Worm (Caenorhabditis elegans) whole organism, L1 larva: Measurements from ENCODE around the gene Y53F4B.23.

Source experiments
- blmp-1 ChIP-seq: fragments of 150-350 bp; optimal IDR thresholded peaks from 2 replicates; lab custom pipeline; 2014; ENCODE audit warnings: missing biosample characterization, missing genetic modification characterization
- fkh-10 ChIP-seq: sonication (generic microtip); optimal IDR thresholded peaks from 2 replicates; lab custom pipeline; 2017; ENCODE audit warnings: missing biosample characterization, missing genetic modification reagents, missing genetic modification characterization
- fkh-8 ChIP-seq: sonication (generic microtip); optimal IDR thresholded peaks from 2 replicates; lab custom pipeline; 2016; ENCODE audit warnings: mild to moderate bottlenecking, missing genetic modification characterization, missing compliant biosample characterization
- hlh-17 ChIP-seq: fragments of 200-800 bp; sonication (Bioruptor generic); optimal IDR thresholded peaks from 2 replicates; lab custom pipeline; 2018; ENCODE audit warnings: missing genetic modification characterization, mild to moderate bottlenecking, missing compliant biosample characterization, moderate library complexity, borderline replicate concordance
- lin-15B ChIP-seq: fragments of 150-350 bp; sonication (generic microtip); optimal IDR thresholded peaks from 3 replicates; lab custom pipeline; 2014; ENCODE audit warnings: missing biosample characterization, missing genetic modification characterization
- lsy-2 ChIP-seq, 2 experiments: fragments of 150-350 bp; optimal IDR thresholded peaks; 2 replicates each; lab custom pipeline; 2014; ENCODE audit warnings: missing biosample characterization in 2 of 2, missing genetic modification characterization in 2 of 2
- nhr-237 ChIP-seq: fragments of 150-350 bp; optimal IDR thresholded peaks from 2 replicates; lab custom pipeline; 2014; ENCODE audit warnings: missing biosample characterization, missing genetic modification characterization
- pqm-1 ChIP-seq: sonication (generic microtip); optimal IDR thresholded peaks from 3 replicates; lab custom pipeline; 2017; ENCODE audit warnings: missing biosample characterization, missing genetic modification characterization

ce11 chrII:15148442-15148841, 24.1 kb downstream of the Y53F4B.23 start:
- TF ChIP-seq fkh-10 (no peak), hlh-17 (GFP tag; lab: Kevin White, UChicago) (no peak), blmp-1 (tag; lab: Kevin White, UChicago) (no peak), lin-15B (tag; lab: Kevin White, UChicago) (no peak), fkh-8 (tag; lab: Kevin White, UChicago) (no peak), pqm-1 (tag; lab: Kevin White, UChicago) (no peak), nhr-237 (tag; lab: Kevin White, UChicago) (no peak), lsy-2 (tag; optimal IDR thresholded peaks at IDR 0.05; lab: Kevin White, UChicago) (no peak)
